Worm (Caenorhabditis elegans) whole organism, early embryonic: ENCODE results near the gene srz-13.

Experiments used
- ama-1 ChIP-seq: fragments of 150-350 bp; optimal IDR thresholded peaks from 2 replicates; lab custom pipeline; 2014
- ets-7 ChIP-seq: sonication (generic microtip); optimal IDR thresholded peaks from 2 replicates; lab custom pipeline; 2016; ENCODE audit warnings: missing genotype, missing genetic modification characterization, missing compliant biosample characterization
- hmg-4 ChIP-seq: fragments of 200-800 bp; sonication (Bioruptor generic); optimal IDR thresholded peaks from 2 replicates; lab custom pipeline; 2018; ENCODE audit warnings: mild to moderate bottlenecking, missing genetic modification characterization, missing compliant biosample characterization
- sea-1 ChIP-seq: fragments of 200-800 bp; sonication (Bioruptor generic); conservative IDR thresholded peaks from 2 replicates; pipeline ENCODE4 v1.3.6; 2022; ENCODE audit warnings: missing genetic modification characterization, missing compliant biosample characterization

ce11 chrV:16174109-16174508 lies 8.1 kb upstream of the srz-13 start:
- TF ChIP-seq ama-1 = no peak
- TF ChIP-seq hmg-4 (GFP tag; lab: Kevin White, UChicago) = no peak
- no peak for TF ChIP-seq sea-1
- no peak for TF ChIP-seq ets-7 (tag; lab: Kevin White, UChicago)
